Fruit fly (Drosophila melanogaster): ENCODE results near the gene CG11658.

Gene CG11658

dm6 chr3L:11691203-11691797 lies 17.1 kb downstream of the CG11658 start, which contains the start of the genes Pldn and CG14135 (continued):
- peak; percentile 3 for TF ChIP-seq CG12391 (tag; optimal IDR thresholded peaks at IDR 0.05)
- no peak for TF ChIP-seq fd96Cb (tag; optimal IDR thresholded peaks at IDR 0.05)
- no peak for TF ChIP-seq Hsf (GFP tag; optimal IDR thresholded peaks at IDR 0.05)
- TF ChIP-seq Dp (GFP tag; optimal IDR thresholded peaks at IDR 0.05), result peak; percentile 26
- no peak for TF ChIP-seq CG31441 (GFP tag; IDR thresholded peaks at IDR 0.05)
- no peak for TF ChIP-seq Ets65A (GFP tag)
- no peak for TF ChIP-seq ash1 (GFP tag; optimal IDR thresholded peaks at IDR 0.05)
- no peak for TF ChIP-seq crol (GFP tag; IDR thresholded peaks at IDR 0.05)
- TF ChIP-seq prd (optimal IDR thresholded peaks at IDR 0.05), result no peak
- no peak for TF ChIP-seq prd (GFP tag; IDR thresholded peaks at IDR 0.05)
- peak; percentile 45 for TF ChIP-seq Sry-δ (GFP tag; optimal IDR thresholded peaks at IDR 0.05)
- TF ChIP-seq nmo (GFP tag; optimal IDR thresholded peaks at IDR 0.05), result peak; percentile 33
- TF ChIP-seq CG18476 (GFP tag; optimal IDR thresholded peaks at IDR 0.05), result no peak
- TF ChIP-seq ato (GFP tag; IDR thresholded peaks at IDR 0.05; ENCODE audit: partially characterized antibody), result no peak
- no peak for TF ChIP-seq sens-2 (GFP tag; IDR thresholded peaks at IDR 0.05)
- no peak for TF ChIP-seq Neu2 (GFP tag; optimal IDR thresholded peaks at IDR 0.05; ENCODE audit: borderline replicate concordance)
- peak in 1 of 2 experiments; percentile 28 for TF ChIP-seq Pdp1 (GFP tag; optimal IDR thresholded peaks at IDR 0.05)
- TF ChIP-seq Deaf1 (tag; optimal IDR thresholded peaks at IDR 0.05), result no peak
- no peak for TF ChIP-seq croc (GFP tag; conservative IDR thresholded peaks at IDR 0.05)
- no peak for TF ChIP-seq ap (GFP tag; IDR thresholded peaks at IDR 0.05)

- TF ChIP-seq CG6854 (GFP tag; optimal IDR thresholded peaks at IDR 0.05), result no peak
- no peak for TF ChIP-seq CG2889 (GFP tag; IDR thresholded peaks at IDR 0.05)
- TF ChIP-seq eve (GFP tag; optimal IDR thresholded peaks at IDR 0.05), result no peak
- no peak for TF ChIP-seq Hsf (GFP tag; optimal IDR thresholded peaks at IDR 0.05)
- no peak for TF ChIP-seq CG8765 (GFP tag; IDR thresholded peaks at IDR 0.05)
- no peak for TF ChIP-seq Spps (tag; optimal IDR thresholded peaks at IDR 0.05)
- TF ChIP-seq Med (GFP tag), result peak; percentile 62
- TF ChIP-seq tup (GFP tag; optimal IDR thresholded peaks at IDR 0.05), result no peak
- TF ChIP-seq CG3281 (GFP tag; optimal IDR thresholded peaks at IDR 0.05), result peak; percentile 15
- no peak for TF ChIP-seq CTCF (GFP tag; optimal IDR thresholded peaks at IDR 0.05)
- no peak for TF ChIP-seq NFAT (GFP tag; IDR thresholded peaks at IDR 0.05)
- TF ChIP-seq CG12744 (GFP tag; optimal IDR thresholded peaks at IDR 0.05), result no peak
- TF ChIP-seq nerfin-2 (GFP tag; IDR thresholded peaks at IDR 0.05; ENCODE audit: partially characterized antibody), result no peak
- TF ChIP-seq br (optimal IDR thresholded peaks at IDR 0.05), result no peak
- TF ChIP-seq Atf-2 (GFP tag; optimal IDR thresholded peaks at IDR 0.05), result no peak
- peak; percentile 41 for TF ChIP-seq sug (tag; optimal IDR thresholded peaks at IDR 0.05)
- TF ChIP-seq CG11085 (GFP tag; IDR thresholded peaks at IDR 0.05), result no peak
- TF ChIP-seq CoRest (tag; optimal IDR thresholded peaks at IDR 0.05), result no peak
- no peak for TF ChIP-seq CG31441 (GFP tag; IDR thresholded peaks at IDR 0.05)
- no peak for TF ChIP-seq Tbp (GFP tag; optimal IDR thresholded peaks at IDR 0.05)
- no peak for TF ChIP-seq CG8944 (GFP tag; optimal IDR thresholded peaks at IDR 0.05)
- no peak for TF ChIP-seq Dp (GFP tag; optimal IDR thresholded peaks at IDR 0.05)
- no peak for TF ChIP-seq CG7963 (GFP tag; IDR thresholded peaks at IDR 0.05; ENCODE audit: partially characterized antibody)
- no peak for TF ChIP-seq CG10209 (GFP tag; optimal IDR thresholded peaks at IDR 0.05)
- no peak for TF ChIP-seq CG14667 (GFP tag; IDR thresholded peaks at IDR 0.05)
- TF ChIP-seq slp2 (GFP tag; optimal IDR thresholded peaks at IDR 0.05), result no peak
- no peak for TF ChIP-seq abd-A (tag; optimal IDR thresholded peaks at IDR 0.05)
- TF ChIP-seq CG3407 (GFP tag; optimal IDR thresholded peaks at IDR 0.05), result no peak
- no peak for TF ChIP-seq Eip74EF (GFP tag; optimal IDR thresholded peaks at IDR 0.05)
- no peak for TF ChIP-seq dm (GFP tag; optimal IDR thresholded peaks at IDR 0.05)
- no peak for TF ChIP-seq Hand (GFP tag; optimal IDR thresholded peaks at IDR 0.05)
- TF ChIP-seq CG2678 (tag; optimal IDR thresholded peaks at IDR 0.05), result peak; percentile 19
These were observed 18.3 kb downstream of the CG11658 start for dm6 chr3L:11689832-11690602.

Measured in whole organism, embryonic.